Fruit fly (Drosophila melanogaster): ENCODE data around the gene CG1146.

The CG1146 gene

dm6 chr3L:2458763-2459162 lies 29.8 kb upstream of the CG1146 start:
- TF ChIP-seq CG32121 (GFP tag; IDR thresholded peaks at IDR 0.05) (no peak), CG15710 (tag; optimal IDR thresholded peaks at IDR 0.05) (no peak)

dm6 chr3L:2462017-2462416 lies 26.6 kb upstream of the CG1146 start:
- no peak for TF ChIP-seq CG12605 (GFP tag; IDR thresholded peaks at IDR 0.05)
- TF ChIP-seq CG15710 (tag; optimal IDR thresholded peaks at IDR 0.05): no peak
- no peak for TF ChIP-seq CG4496 (GFP tag; IDR thresholded peaks at IDR 0.05)
- no peak for TF ChIP-seq D1 (tag; optimal IDR thresholded peaks at IDR 0.05)
- TF ChIP-seq CG13204 (GFP tag; optimal IDR thresholded peaks at IDR 0.05): no peak
- no peak for TF ChIP-seq gl (tag; optimal IDR thresholded peaks at IDR 0.05)
- no peak for TF ChIP-seq CG17806 (tag; optimal IDR thresholded peaks at IDR 0.05)

- no peak for TF ChIP-seq rn (GFP tag; IDR thresholded peaks at IDR 0.05)
- TF ChIP-seq Snoo (tag; optimal IDR thresholded peaks at IDR 0.05): peak; percentile 24
- TF ChIP-seq CG17806 (tag; optimal IDR thresholded peaks at IDR 0.05): no peak
- peak; percentile 49; the same call in 2 of the 3 replicates for TF ChIP-seq CG4496 (GFP tag; IDR thresholded peaks at IDR 0.05)
- TF ChIP-seq CG8159 (tag; optimal IDR thresholded peaks at IDR 0.05): peak; percentile 2
- no peak for TF ChIP-seq CG9948 (tag; optimal IDR thresholded peaks at IDR 0.05)
- TF ChIP-seq gl (tag; optimal IDR thresholded peaks at IDR 0.05): peak; percentile 29
- no peak for TF ChIP-seq CG34367 (tag; optimal IDR thresholded peaks at IDR 0.05)
- TF ChIP-seq Pif1A (GFP tag; optimal IDR thresholded peaks at IDR 0.05): no peak
- no peak for TF ChIP-seq CG8301 (tag; optimal IDR thresholded peaks at IDR 0.05)
- TF ChIP-seq CG32121 (GFP tag; IDR thresholded peaks at IDR 0.05): no peak
- TF ChIP-seq Ets98B (GFP tag; IDR thresholded peaks at IDR 0.05): peak; percentile 55; the same call in 1 of the 2 replicates
- peak; percentile 35 for TF ChIP-seq EcR (GFP tag; optimal IDR thresholded peaks at IDR 0.05)
- 0 out of 3 replicates have a peak, but pooled peaks have one; percentile 29 for TF ChIP-seq fd96Ca (GFP tag; IDR thresholded peaks at IDR 0.05)
- TF ChIP-seq CG14655 (GFP tag; optimal IDR thresholded peaks at IDR 0.05): no peak
- TF ChIP-seq CG15710 (tag; optimal IDR thresholded peaks at IDR 0.05): no peak
- peak; percentile 21 for TF ChIP-seq CG13204 (GFP tag; optimal IDR thresholded peaks at IDR 0.05)
- TF ChIP-seq CG10348 (GFP tag; IDR thresholded peaks at IDR 0.05): no peak
- TF ChIP-seq CG12605 (GFP tag; IDR thresholded peaks at IDR 0.05): peak; percentile 40; the same call in 1 of the 2 replicates
- no peak for TF ChIP-seq D1 (tag; optimal IDR thresholded peaks at IDR 0.05)
- TF ChIP-seq Pif1B (GFP tag; optimal IDR thresholded peaks at IDR 0.05): no peak
These were observed 22.1 kb upstream of the CG1146 start for dm6 chr3L:2466411-2467015.

dm6 chr3L:2467424-2467838 lies 21.2 kb upstream of the CG1146 start:
- peak; percentile 82 for TF ChIP-seq Ets98B (GFP tag; IDR thresholded peaks at IDR 0.05)
- peak; percentile 65; the same call in 1 of the 2 replicates for TF ChIP-seq CG12605 (GFP tag; IDR thresholded peaks at IDR 0.05)
- no peak for TF ChIP-seq EcR (GFP tag; optimal IDR thresholded peaks at IDR 0.05)
- TF ChIP-seq CG34367 (tag; optimal IDR thresholded peaks at IDR 0.05): peak; percentile 66
- TF ChIP-seq D1 (tag; optimal IDR thresholded peaks at IDR 0.05): peak; percentile 54
- TF ChIP-seq gl (tag; optimal IDR thresholded peaks at IDR 0.05): peak; percentile 43
- peak; percentile 74 for TF ChIP-seq Pif1B (GFP tag; optimal IDR thresholded peaks at IDR 0.05)
- TF ChIP-seq fd96Ca (GFP tag; IDR thresholded peaks at IDR 0.05): peak; percentile 82
- peak; percentile 85 for TF ChIP-seq CG8159 (tag; optimal IDR thresholded peaks at IDR 0.05)
- 0 out of 2 replicates have a peak, but pooled peaks have one; percentile 8 for TF ChIP-seq rn (GFP tag; IDR thresholded peaks at IDR 0.05)
- TF ChIP-seq Snoo (tag; optimal IDR thresholded peaks at IDR 0.05): peak; percentile 70
- TF ChIP-seq CG10348 (GFP tag; IDR thresholded peaks at IDR 0.05): no peak
- TF ChIP-seq CG4496 (GFP tag; IDR thresholded peaks at IDR 0.05): peak; percentile 87; the same call in 2 of the 3 replicates
- peak; percentile 81 for TF ChIP-seq Pif1A (GFP tag; optimal IDR thresholded peaks at IDR 0.05)
- TF ChIP-seq CG17806 (tag; optimal IDR thresholded peaks at IDR 0.05): peak; percentile 82
- TF ChIP-seq CG15710 (tag; optimal IDR thresholded peaks at IDR 0.05): peak; percentile 79
- peak; percentile 75 for TF ChIP-seq CG8301 (tag; optimal IDR thresholded peaks at IDR 0.05)
- TF ChIP-seq CG14655 (GFP tag; optimal IDR thresholded peaks at IDR 0.05): peak; percentile 82
- peak; percentile 81 for TF ChIP-seq CG32121 (GFP tag; IDR thresholded peaks at IDR 0.05)
- peak; percentile 45 for TF ChIP-seq CG13204 (GFP tag; optimal IDR thresholded peaks at IDR 0.05)
- TF ChIP-seq CG9948 (tag; optimal IDR thresholded peaks at IDR 0.05): peak; percentile 76

dm6 chr3L:2468509-2468908 lies 20.1 kb upstream of the CG1146 start:
- TF ChIP-seq CG14655 (GFP tag; optimal IDR thresholded peaks at IDR 0.05): peak; percentile 17
- TF ChIP-seq Ets98B (GFP tag; IDR thresholded peaks at IDR 0.05): no peak

- TF ChIP-seq CG9948 (tag; optimal IDR thresholded peaks at IDR 0.05) (no peak), CG15710 (tag; optimal IDR thresholded peaks at IDR 0.05) (no peak), rn (GFP tag; IDR thresholded peaks at IDR 0.05) (no peak), EcR (GFP tag; optimal IDR thresholded peaks at IDR 0.05) (peak; percentile 25), CG8301 (tag; optimal IDR thresholded peaks at IDR 0.05) (no peak)
These were observed 18.9 kb upstream of the CG1146 start for dm6 chr3L:2469660-2470059.

Data from whole organism, pupa.